Fruit fly (Drosophila melanogaster) S2 (cell line): Measurements from ENCODE around the gene Sec71.

Experiments
- CG8478 ChIP-seq: fragments of >200 bp; optimal IDR thresholded peaks from 2 replicates; lab custom pipeline; 2018
- CTCF ChIP-seq, 2 experiments: fragments of >200 bp; optimal IDR thresholded peaks; 2 replicates each; lab custom pipeline; 2018

Gene Sec71

dm6 chr2L:13793405-13793804, at the start of gene Sec71:
TSS of gene Sec71 (plus strand) at chr2L:13793521.
- TF ChIP-seq CTCF (optimal IDR thresholded peaks at IDR 0.05; lab: Kevin White, UChicago): no peak
- no peak for TF ChIP-seq CG8478 (lab: Kevin White, UChicago)

- no peak for TF ChIP-seq CG8478 (lab: Kevin White, UChicago)
- TF ChIP-seq CTCF (optimal IDR thresholded peaks at IDR 0.05; lab: Kevin White, UChicago): no peak
Measured at dm6 chr2L:13746652-13747051, 46.7 kb upstream of the Sec71 start, which contains the start of gene TM9SF4. TSS of gene TM9SF4 (plus strand) at chr2L:13746952.

dm6 chr2L:13763144-13763543, 30.2 kb upstream of the Sec71 start:
- TF ChIP-seq CG8478 (lab: Kevin White, UChicago) (no peak), CTCF (optimal IDR thresholded peaks at IDR 0.05; lab: Kevin White, UChicago) (peak in 1 of 2 experiments; percentile 55)

- no peak for TF ChIP-seq CG8478 (lab: Kevin White, UChicago)
Measured at dm6 chr2L:13770884-13771283, 22.4 kb upstream of the Sec71 start.

- TF ChIP-seq CTCF (optimal IDR thresholded peaks at IDR 0.05; lab: Kevin White, UChicago) (no peak), CG8478 (lab: Kevin White, UChicago) (no peak)
Measured at dm6 chr2L:13773697-13774096, 19.6 kb upstream of the Sec71 start, which contains the start of gene CG43376. TSS of gene CG43376 (plus strand) at chr2L:13773997.

- TF ChIP-seq CG8478 (lab: Kevin White, UChicago) (no peak), CTCF (optimal IDR thresholded peaks at IDR 0.05; lab: Kevin White, UChicago) (no peak)
Measured at dm6 chr2L:13776928-13777686, 16.2 kb upstream of the Sec71 start.

dm6 chr2L:13778648-13779047, 14.7 kb upstream of the Sec71 start:
- TF ChIP-seq CTCF (optimal IDR thresholded peaks at IDR 0.05; lab: Kevin White, UChicago) (no peak), CG8478 (lab: Kevin White, UChicago) (no peak)

dm6 chr2L:13779162-13779561, 14.2 kb upstream of the Sec71 start:
- no peak for TF ChIP-seq CTCF (optimal IDR thresholded peaks at IDR 0.05; lab: Kevin White, UChicago)
- TF ChIP-seq CG8478 (lab: Kevin White, UChicago): no peak

dm6 chr2L:13779795-13780108, 13.6 kb upstream of the Sec71 start:
- TF ChIP-seq CTCF (optimal IDR thresholded peaks at IDR 0.05; lab: Kevin White, UChicago) (no peak), CG8478 (lab: Kevin White, UChicago) (no peak)

dm6 chr2L:13780109-13780947, 13.0 kb upstream of the Sec71 start, which contains the start of the genes CG9008 and p38b:
TSS of gene CG9008 (minus strand) at chr2L:13780165.
TSS of gene p38b (plus strand) at chr2L:13780689.
- no peak for TF ChIP-seq CG8478 (lab: Kevin White, UChicago)
- TF ChIP-seq CTCF (optimal IDR thresholded peaks at IDR 0.05; lab: Kevin White, UChicago): peak in 1 of 2 experiments; percentile 15

- TF ChIP-seq CG8478 (lab: Kevin White, UChicago) (no peak), CTCF (optimal IDR thresholded peaks at IDR 0.05; lab: Kevin White, UChicago) (no peak)
Measured at dm6 chr2L:13783264-13784154, 9.8 kb upstream of the Sec71 start, which contains the start of gene Eato. TSS of gene Eato (plus strand) at chr2L:13784084.

dm6 chr2L:13784155-13784681, 9.1 kb upstream of the Sec71 start, which contains the start of gene CG16890:
TSS of gene CG16890 (minus strand) at chr2L:13784338.
- TF ChIP-seq CTCF (optimal IDR thresholded peaks at IDR 0.05; lab: Kevin White, UChicago) (no peak), CG8478 (lab: Kevin White, UChicago) (no peak)

- TF ChIP-seq CG8478 (lab: Kevin White, UChicago): no peak
Measured at dm6 chr2L:13790715-13791114, 2.6 kb upstream of the Sec71 start, which contains the start of gene CG16863. TSS of gene CG16863 (plus strand) at chr2L:13790959.

dm6 chr2L:13801166-13801565, 7.8 kb downstream of the Sec71 start:
- TF ChIP-seq CTCF (optimal IDR thresholded peaks at IDR 0.05; lab: Kevin White, UChicago): no peak
- TF ChIP-seq CG8478 (lab: Kevin White, UChicago): no peak
